Worm (Caenorhabditis elegans): Measurements from ENCODE around the gene gmps-1.

- TF ChIP-seq C08G9.2 (tag; optimal IDR thresholded peaks at IDR 0.05) (no peak), nhr-11 (tag; optimal IDR thresholded peaks at IDR 0.05) (no peak), ceh-9 (tag; optimal IDR thresholded peaks at IDR 0.05) (no peak), dve-1 (tag; optimal IDR thresholded peaks at IDR 0.05) (no peak), ama-1 (optimal IDR thresholded peaks at IDR 0.05) (no peak), pqm-1 (tag; optimal IDR thresholded peaks at IDR 0.05) (no peak), ceh-30 (tag; optimal IDR thresholded peaks at IDR 0.05) (no peak), pha-2 (tag; optimal IDR thresholded peaks at IDR 0.05) (no peak), elt-4 (tag; optimal IDR thresholded peaks at IDR 0.05) (no peak), dmd-4 (tag; optimal IDR thresholded peaks at IDR 0.05; ENCODE audit: borderline replicate concordance) (no peak), pha-4 (tag; optimal IDR thresholded peaks at IDR 0.05) (no peak)
Measured at ce11 chrII:10917174-10917573, 48.7 kb upstream of the gmps-1 start, which contains the start of gene F44F4.10.
